Worm (Caenorhabditis elegans) whole organism, early embryonic: ENCODE results near the gene F40E10.5.

Experiments
- B0310.2 ChIP-seq: sonication (generic microtip); optimal IDR thresholded peaks from 2 replicates; lab custom pipeline; 2016; ENCODE audit warnings: mild to moderate bottlenecking, missing genetic modification characterization, missing compliant biosample characterization
- ama-1 ChIP-seq: fragments of 150-350 bp; optimal IDR thresholded peaks from 2 replicates; lab custom pipeline; 2014
- ceh-13 ChIP-seq: fragments of 200-800 bp; sonication (Bioruptor generic); optimal IDR thresholded peaks from 2 replicates; lab custom pipeline; 2018; ENCODE audit warnings: mild to moderate bottlenecking, missing genetic modification characterization, missing compliant biosample characterization
- ceh-36 ChIP-seq: sonication (generic microtip); optimal IDR thresholded peaks from 2 replicates; lab custom pipeline; 2016; ENCODE audit warnings: missing genetic modification characterization, inconsistent platforms, missing compliant biosample characterization
- flt-1 ChIP-seq: fragments of 200-800 bp; sonication (Bioruptor generic); IDR thresholded peaks from 2 replicates; pipeline ENCODE4 v1.3.6; 2022; ENCODE audit warnings: missing genetic modification characterization, missing compliant biosample characterization
- hmbx-1 ChIP-seq: sonication (generic microtip); optimal IDR thresholded peaks from 2 replicates; lab custom pipeline; 2016; ENCODE audit warnings: mild to moderate bottlenecking, missing genetic modification characterization, missing compliant biosample characterization
- hmg-4 ChIP-seq: fragments of 200-800 bp; sonication (Bioruptor generic); optimal IDR thresholded peaks from 2 replicates; lab custom pipeline; 2018; ENCODE audit warnings: mild to moderate bottlenecking, missing genetic modification characterization, missing compliant biosample characterization
- sea-1 ChIP-seq: fragments of 200-800 bp; sonication (Bioruptor generic); conservative IDR thresholded peaks from 2 replicates; pipeline ENCODE4 v1.3.6; 2022; ENCODE audit warnings: missing genetic modification characterization, missing compliant biosample characterization

DNA sequence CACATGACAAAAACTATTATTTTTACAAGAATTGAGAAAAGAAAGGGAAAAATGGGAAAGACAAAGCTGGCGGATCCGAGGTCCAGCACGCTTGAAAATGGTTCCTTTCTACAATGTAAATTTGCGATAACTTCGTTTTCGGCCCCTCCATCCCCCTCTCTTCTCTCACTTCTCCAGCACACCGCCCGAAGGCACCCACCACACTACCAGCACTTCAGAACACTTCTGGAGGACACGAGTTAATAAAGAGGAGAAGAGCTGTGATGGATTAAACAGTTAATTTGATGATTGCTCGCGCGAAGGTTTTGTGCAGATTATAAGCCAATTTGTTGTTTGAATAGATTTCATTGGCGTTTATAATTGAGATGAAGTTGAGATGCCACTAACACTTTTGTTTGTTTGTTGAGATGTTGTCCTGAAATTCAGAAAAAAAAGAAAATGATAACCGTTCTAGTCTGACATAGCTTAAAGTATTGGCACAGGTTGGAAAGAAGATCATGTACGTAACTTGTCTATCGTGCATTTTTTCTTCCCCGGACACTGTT is 6.9 kb upstream of the F40E10.5 start:
- TF ChIP-seq ama-1 (lab: Kevin White, UChicago): no peak
- TF ChIP-seq ceh-13 (GFP tag; lab: Kevin White, UChicago): no peak
- no peak for TF ChIP-seq B0310.2 (tag; lab: Kevin White, UChicago)
- no peak for TF ChIP-seq hmbx-1
- no peak for TF ChIP-seq sea-1
- TF ChIP-seq ceh-36 (tag; lab: Kevin White, UChicago): no peak
- no peak for TF ChIP-seq flt-1 (GFP tag; lab: Robert Waterston, UW)
- no peak for TF ChIP-seq hmg-4 (GFP tag; lab: Kevin White, UChicago)
